Fruit fly (Drosophila melanogaster) whole organism, wandering third instar larva: ENCODE data around the gene Hipk.

Experiments
- CG32264 ChIP-seq: fragments of 200-800 bp; sonication (Bioruptor generic); optimal IDR thresholded peaks from 2 replicates; lab custom pipeline; 2016; ENCODE audit warnings: missing biosample characterization, missing genetic modification characterization
- CG9705 ChIP-seq: fragments of 200-800 bp; sonication (Bioruptor generic); optimal IDR thresholded peaks from 2 replicates; lab custom pipeline; 2018; ENCODE audit warnings: missing biosample characterization, mild to moderate bottlenecking, missing genetic modification characterization
- CrebA ChIP-seq: fragments of 200-800 bp; sonication (Bioruptor generic); optimal IDR thresholded peaks from 2 replicates; lab custom pipeline; 2016; ENCODE audit warnings: missing biosample characterization, mild to moderate bottlenecking, missing genetic modification characterization, borderline replicate concordance
- Dif ChIP-seq: fragments of 200-275, 200-300 bp; sonication (Bioruptor generic); optimal IDR thresholded peaks from 2 replicates; lab custom pipeline; 2018; ENCODE audit warnings: missing biosample characterization, missing genetic modification characterization; ENCODE audit not compliant: partially characterized antibody
- GATAd ChIP-seq: sonication (Bioruptor generic); optimal IDR thresholded peaks from 2 replicates; lab custom pipeline; 2016; ENCODE audit warnings: missing biosample characterization, missing genetic modification characterization
- HLH106 ChIP-seq: fragments of 200-800 bp; optimal IDR thresholded peaks from 3 replicates; lab custom pipeline; 2019; ENCODE audit warnings: missing biosample characterization, mild to moderate bottlenecking, missing genetic modification characterization, moderate library complexity
- Hnf4 ChIP-seq: fragments of 200-800 bp; sonication (Bioruptor generic); optimal IDR thresholded peaks from 2 replicates; lab custom pipeline; 2016; ENCODE audit warnings: missing biosample characterization, mild to moderate bottlenecking, missing genetic modification characterization
- Hr78 ChIP-seq: fragments of >200 bp; optimal IDR thresholded peaks from 2 replicates; lab custom pipeline; 2017; ENCODE audit warnings: missing biosample characterization, missing genetic modification characterization
- Jra ChIP-seq: sonication (Bioruptor generic); optimal IDR thresholded peaks from 2 replicates; lab custom pipeline; 2016; ENCODE audit warnings: missing biosample characterization, missing genetic modification characterization
- Mio ChIP-seq: sonication (Bioruptor generic); optimal IDR thresholded peaks from 2 replicates; lab custom pipeline; 2016; ENCODE audit warnings: missing biosample characterization, missing genetic modification characterization
- Myc ChIP-seq: fragments of >200 bp; optimal IDR thresholded peaks from 2 replicates; lab custom pipeline; 2017
- N ChIP-seq: fragments of >200 bp; optimal IDR thresholded peaks from 2 replicates; lab custom pipeline; 2018; ENCODE audit warnings: missing biosample characterization, missing external identifiers, missing genetic modification characterization
- OdsH ChIP-seq: fragments of 200-800 bp; sonication (Bioruptor generic); optimal IDR thresholded peaks from 2 replicates; lab custom pipeline; 2016; ENCODE audit warnings: missing biosample characterization, mild to moderate bottlenecking, missing genetic modification characterization
- Rel ChIP-seq, 2 experiments: fragments of 200-800 bp; sonication (Bioruptor generic) in 1 of 2; optimal IDR thresholded peaks; 2 replicates in 1 of 2; 3 replicates in 1 of 2; lab custom pipeline; 2016 to 2019; ENCODE audit warnings: mild to moderate bottlenecking in 2 of 2, missing biosample characterization in 2 of 2, missing genetic modification characterization in 2 of 2, moderate library complexity in 1 of 2
- Sp1 ChIP-seq: fragments of 200-800 bp; sonication (Bioruptor generic); optimal IDR thresholded peaks from 3 replicates; lab custom pipeline; 2019; ENCODE audit warnings: missing biosample characterization, mild to moderate bottlenecking, missing genetic modification characterization, moderate library complexity
- Vsx2 ChIP-seq: fragments of 200-300, 225-300 bp; sonication (Bioruptor generic); optimal IDR thresholded peaks from 2 replicates; lab custom pipeline; 2018; ENCODE audit warnings: missing biosample characterization, missing genetic modification characterization; ENCODE audit not compliant: partially characterized antibody
- br ChIP-seq: fragments of 200-800 bp; sonication (Bioruptor generic); optimal IDR thresholded peaks from 2 replicates; lab custom pipeline; 2016; ENCODE audit warnings: missing biosample characterization, missing genetic modification characterization
- brk ChIP-seq: fragments of 200-800 bp; sonication (Bioruptor generic); optimal IDR thresholded peaks from 2 replicates; lab custom pipeline; 2016; ENCODE audit warnings: missing biosample characterization, mild to moderate bottlenecking, missing genetic modification characterization
- dsf ChIP-seq: sonication (Bioruptor generic); optimal IDR thresholded peaks from 2 replicates; lab custom pipeline; 2016; ENCODE audit warnings: missing biosample characterization, missing genetic modification characterization, borderline replicate concordance
- ey ChIP-seq: fragments of 200-800 bp; sonication (Bioruptor generic); optimal IDR thresholded peaks from 2 replicates; lab custom pipeline; 2016; ENCODE audit warnings: missing biosample characterization, missing genetic modification characterization
- foxo ChIP-seq, 2 experiments: fragments of 200-800 bp; sonication (Bioruptor generic); optimal IDR thresholded peaks; 2 replicates in 1 of 2; 3 replicates in 1 of 2; lab custom pipeline; 2016 to 2017; ENCODE audit warnings: missing biosample characterization in 2 of 2, missing genetic modification characterization in 2 of 2
- fru ChIP-seq: fragments of 200-800 bp; sonication (Bioruptor generic); optimal IDR thresholded peaks from 3 replicates; lab custom pipeline; 2016; ENCODE audit warnings: missing biosample characterization, mild to moderate bottlenecking, missing genetic modification characterization
- h ChIP-seq: fragments of 200-800 bp; sonication (Bioruptor generic); optimal IDR thresholded peaks from 3 replicates; lab custom pipeline; 2016; ENCODE audit warnings: missing biosample characterization, mild to moderate bottlenecking, missing genetic modification characterization
- jim ChIP-seq: fragments of 175-275, 200-325 bp; sonication (Bioruptor generic); optimal IDR thresholded peaks from 2 replicates; lab custom pipeline; 2016; ENCODE audit warnings: missing biosample characterization, mild to moderate bottlenecking, missing genetic modification characterization
- lola ChIP-seq: fragments of >200 bp; optimal IDR thresholded peaks from 2 replicates; lab custom pipeline; 2017; ENCODE audit warnings: missing biosample characterization, missing genetic modification characterization
- pan ChIP-seq: fragments of >200 bp; optimal IDR thresholded peaks from 2 replicates; lab custom pipeline; 2017
- sage ChIP-seq: fragments of 200-800 bp; sonication (Bioruptor generic); optimal IDR thresholded peaks from 2 replicates; lab custom pipeline; 2016; ENCODE audit warnings: missing biosample characterization, mild to moderate bottlenecking, missing genetic modification characterization
- sv ChIP-seq: fragments of 200-800 bp; sonication (Bioruptor generic); optimal IDR thresholded peaks from 3 replicates; lab custom pipeline; 2016; ENCODE audit warnings: missing biosample characterization, missing genetic modification characterization
- tai ChIP-seq: sonication (Bioruptor generic); optimal IDR thresholded peaks from 2 replicates; lab custom pipeline; 2016; ENCODE audit warnings: missing biosample characterization, missing genetic modification characterization
- usp ChIP-seq: fragments of >200 bp; optimal IDR thresholded peaks from 2 replicates; lab custom pipeline; 2017; ENCODE audit warnings: missing biosample characterization, missing genetic modification characterization
- woc ChIP-seq: sonication (Bioruptor generic); optimal IDR thresholded peaks from 2 replicates; lab custom pipeline; 2016; ENCODE audit warnings: missing biosample characterization, mild to moderate bottlenecking, missing genetic modification characterization

Gene Hipk

DNA sequence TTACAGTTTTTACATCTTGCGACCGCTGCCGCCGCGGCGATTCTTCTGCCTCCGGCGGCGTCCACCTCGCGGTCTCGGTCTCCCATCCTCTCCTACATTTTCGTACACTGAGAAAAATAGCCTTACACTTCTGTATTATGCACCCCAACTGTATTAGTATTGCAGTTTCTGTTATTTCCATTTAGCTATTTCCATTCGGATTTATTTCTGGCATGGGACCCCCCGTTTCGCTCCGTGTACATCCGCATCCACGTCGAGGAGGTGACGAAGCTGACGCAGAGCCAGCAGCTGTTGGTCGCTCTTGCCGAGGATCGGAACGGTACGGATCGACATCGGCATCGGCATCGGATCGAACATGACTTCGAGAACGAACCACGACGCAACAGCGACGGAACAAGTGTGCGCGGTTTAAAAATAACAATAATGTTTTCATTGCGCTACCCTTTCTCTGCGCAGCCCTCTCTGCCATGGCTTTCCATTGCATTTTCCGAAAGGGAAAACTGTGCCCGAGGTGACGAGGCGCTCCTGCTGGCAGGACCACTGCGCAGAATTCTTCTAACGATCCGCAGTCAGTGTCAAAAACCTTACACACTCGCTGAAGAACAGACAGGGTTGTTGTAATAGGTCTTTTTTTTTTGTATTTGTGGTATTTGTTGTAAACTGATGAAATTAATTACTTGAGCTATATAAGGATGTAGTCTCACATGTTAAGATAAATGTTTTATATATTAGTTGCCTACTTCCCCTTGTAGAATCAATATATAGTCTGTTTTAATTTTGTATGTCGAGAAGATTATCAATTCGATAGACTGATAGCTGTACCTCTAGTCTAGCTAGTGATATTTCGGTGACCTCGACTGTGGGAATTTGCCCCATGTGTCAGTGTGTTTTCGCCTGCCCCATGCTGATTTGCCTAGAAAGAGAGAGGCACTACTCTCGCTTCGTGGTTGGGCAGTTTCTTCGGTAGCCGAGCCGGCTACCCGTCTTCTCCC is 46.7 kb downstream of the Hipk start (continued):
- TF ChIP-seq Mio (GFP tag; lab: Kevin White, UChicago) (no peak), sv (peak; percentile 81), brk (GFP tag; lab: Kevin White, UChicago) (no peak), br (peak; percentile 60), Hr78 (no peak), jim (no peak), Dif (no peak), tai (GFP tag; lab: Kevin White, UChicago) (no peak), CG9705 (GFP tag; lab: Kevin White, UChicago) (peak; percentile 3), lola (GFP tag; lab: Kevin White, UChicago) (no peak), Jra (GFP tag; lab: Kevin White, UChicago) (no peak), ey (GFP tag; lab: Kevin White, UChicago) (peak; percentile 60), Myc (lab: Kevin White, UChicago) (no peak), Sp1 (peak; percentile 22), N (GFP tag; lab: Kevin White, UChicago) (no peak), OdsH (peak; percentile 0), GATAd (no peak), CrebA (GFP tag; lab: Kevin White, UChicago) (no peak)

DNA sequence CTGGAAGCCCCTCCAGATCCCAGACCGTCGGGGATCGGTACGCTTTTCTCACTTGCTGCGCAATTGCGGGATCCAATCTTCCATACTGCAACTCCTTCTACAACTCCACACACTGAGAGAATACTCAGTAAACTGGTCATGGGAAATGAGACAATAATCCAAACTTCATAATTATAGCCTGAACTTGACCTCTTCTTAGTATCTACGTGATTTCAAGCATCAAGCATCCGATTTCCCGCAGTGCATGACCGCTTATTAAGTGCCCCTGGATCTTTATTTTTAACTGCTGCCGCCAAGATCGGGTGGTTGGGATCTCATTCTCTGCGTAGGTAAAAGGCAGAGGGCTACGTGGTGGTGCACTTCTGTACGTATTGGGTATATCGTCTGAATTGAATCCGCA is 48.5 kb downstream of the Hipk start:
- TF ChIP-seq tai (GFP tag; lab: Kevin White, UChicago) (no peak), Jra (GFP tag; lab: Kevin White, UChicago) (no peak), CG9705 (GFP tag; lab: Kevin White, UChicago) (no peak), CG32264 (GFP tag; lab: Kevin White, UChicago) (no peak), h (no peak), foxo (GFP tag; optimal IDR thresholded peaks at IDR 0.05; lab: Kevin White, UChicago) (no peak), Mio (GFP tag; lab: Kevin White, UChicago) (no peak), pan (no peak), Hnf4 (GFP tag; lab: Kevin White, UChicago) (no peak), ey (GFP tag; lab: Kevin White, UChicago) (no peak), dsf (no peak)

DNA sequence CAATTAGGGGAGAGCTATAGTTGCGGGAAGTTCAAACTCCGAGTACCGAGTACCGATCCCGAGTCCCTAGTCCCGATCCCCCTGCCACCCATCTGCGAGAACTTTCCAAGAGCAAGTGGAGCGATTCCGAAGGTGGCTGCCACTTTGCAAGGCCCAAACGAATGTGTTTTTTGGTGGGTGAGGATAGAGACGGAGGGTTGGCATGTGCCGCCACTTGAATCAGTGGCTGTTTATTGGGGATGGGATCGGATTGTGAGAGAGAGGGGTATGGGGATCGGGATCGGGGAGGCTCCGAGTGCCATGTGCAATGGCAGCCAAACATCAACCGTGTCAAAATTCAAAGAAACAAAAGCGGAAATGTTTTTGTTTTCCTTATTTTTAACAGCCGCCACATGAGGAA is 49.4 kb downstream of the Hipk start:
- TF ChIP-seq lola (GFP tag; lab: Kevin White, UChicago): no peak

DNA sequence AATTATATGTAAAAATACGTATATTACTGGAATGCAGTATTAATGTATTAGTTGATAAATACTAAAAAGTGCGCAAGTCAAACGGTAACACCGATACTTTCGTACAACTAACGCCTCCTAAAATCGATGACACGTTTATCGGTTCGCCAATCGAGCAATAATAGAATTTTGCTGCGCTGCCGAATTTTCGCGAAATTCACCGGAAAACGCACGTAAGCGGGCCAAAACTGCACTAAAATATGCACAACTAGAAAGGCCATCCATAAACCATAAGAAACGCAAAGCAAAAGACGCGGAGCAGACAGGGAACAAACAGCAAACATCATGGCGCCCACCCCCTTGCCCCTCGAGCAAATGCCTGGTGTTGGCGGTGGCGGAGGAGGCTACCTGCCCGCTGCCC is 50.2 kb downstream of the Hipk start, which contains the start of gene MED14:
Gene MED14, plus strand, starts transcription at position 145 of the 400 bp plus-strand sequence.
- TF ChIP-seq CrebA (GFP tag; lab: Kevin White, UChicago) (no peak), Jra (GFP tag; lab: Kevin White, UChicago) (no peak), br (no peak), HLH106 (no peak), Vsx2 (GFP tag; lab: Kevin White, UChicago) (no peak), usp (GFP tag; lab: Kevin White, UChicago) (no peak), Hr78 (no peak), woc (GFP tag; lab: Kevin White, UChicago) (no peak), fru (GFP tag; lab: Kevin White, UChicago) (no peak)
- TF ChIP-seq, all 38 proteins: peak for 0

DNA sequence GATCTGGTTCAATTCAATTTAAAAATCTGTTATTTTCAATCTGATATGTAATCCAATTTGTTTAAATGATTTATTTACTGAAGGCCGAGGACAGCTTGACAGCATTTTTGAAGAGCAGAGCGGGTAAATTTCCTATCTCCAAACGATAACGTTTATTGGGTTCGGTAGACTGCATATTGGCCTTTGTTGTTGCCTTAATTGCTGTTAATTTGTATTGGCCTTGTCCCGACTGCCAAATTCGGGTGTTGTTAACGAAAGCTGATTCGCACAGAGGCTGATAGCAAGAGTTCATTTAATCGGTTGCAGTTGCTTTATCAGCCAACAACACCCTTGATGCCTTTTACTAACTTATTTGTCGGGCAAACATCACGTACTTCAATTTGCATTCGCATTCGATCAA is 58.2 kb downstream of the Hipk start:
- TF ChIP-seq h (peak; percentile 5), tai (GFP tag; lab: Kevin White, UChicago) (no peak), Rel (GFP tag; optimal IDR thresholded peaks at IDR 0.05; lab: Kevin White, UChicago) (no peak), Rel (tag; optimal IDR thresholded peaks at IDR 0.05; lab: Kevin White, UChicago) (peak; percentile 28), br (peak; percentile 9), usp (GFP tag; lab: Kevin White, UChicago) (no peak), sage (no peak), CG32264 (GFP tag; lab: Kevin White, UChicago) (no peak)
- TF ChIP-seq, all 38 proteins: peak for 3
